Worm (Caenorhabditis elegans) whole organism, mixed stage, embryonic: Measurements from ENCODE around the gene C44C11.6.

Experiments
- M03D4.4 ChIP-seq: sonication (generic microtip); optimal IDR thresholded peaks from 2 replicates; lab custom pipeline; 2017; ENCODE audit warnings: mild to moderate bottlenecking, missing genetic modification characterization, missing compliant biosample characterization
- lin-13 ChIP-seq: fragments of 150-350 bp; optimal IDR thresholded peaks from 2 replicates; lab custom pipeline; 2014; ENCODE audit warnings: missing biosample characterization, missing genetic modification characterization
- mab-5 ChIP-seq: fragments of 150-350 bp; optimal IDR thresholded peaks from 2 replicates; lab custom pipeline; 2014; ENCODE audit warnings: missing biosample characterization, missing genetic modification characterization
- mep-1 ChIP-seq: fragments of 150-350 bp; optimal IDR thresholded peaks from 2 replicates; lab custom pipeline; 2017; ENCODE audit warnings: missing biosample characterization, missing genetic modification reagents, missing genetic modification characterization, inconsistent platforms
- nhr-12 ChIP-seq: fragments of 150-350 bp; optimal IDR thresholded peaks from 2 replicates; lab custom pipeline; 2014; ENCODE audit warnings: missing biosample characterization, missing genetic modification characterization
- nhr-237 ChIP-seq: fragments of 150-350 bp; optimal IDR thresholded peaks from 2 replicates; lab custom pipeline; 2014; ENCODE audit warnings: missing biosample characterization, missing genetic modification characterization
- nhr-28 ChIP-seq: fragments of 150-350 bp; optimal IDR thresholded peaks from 2 replicates; lab custom pipeline; 2014; ENCODE audit warnings: missing biosample characterization, missing genetic modification characterization
- pha-4 ChIP-seq: fragments of 150-350 bp; optimal IDR thresholded peaks from 2 replicates; lab custom pipeline; 2018; ENCODE audit warnings: missing biosample characterization, missing genetic modification reagents, missing genetic modification characterization
- sem-2 ChIP-seq: fragments of 200-800 bp; sonication (Bioruptor generic); optimal IDR thresholded peaks from 2 replicates; lab custom pipeline; 2018; ENCODE audit warnings: mild to moderate bottlenecking, missing genetic modification characterization, missing compliant biosample characterization
- snpc-4 ChIP-seq: fragments of 150-350 bp; optimal IDR thresholded peaks from 2 replicates; lab custom pipeline; 2014; ENCODE audit warnings: missing biosample characterization, missing genetic modification characterization
- unc-39 ChIP-seq: fragments of 150-350 bp; optimal IDR thresholded peaks from 2 replicates; lab custom pipeline; 2014; ENCODE audit warnings: missing biosample characterization, missing genetic modification characterization
- unc-62 ChIP-seq: fragments of 150-350 bp; optimal IDR thresholded peaks from 2 replicates; lab custom pipeline; 2014; ENCODE audit warnings: missing biosample characterization, missing genetic modification reagents, missing genetic modification characterization
- ztf-11 ChIP-seq: fragments of 150-350 bp; optimal IDR thresholded peaks from 2 replicates; lab custom pipeline; 2014; ENCODE audit warnings: missing biosample characterization, missing genetic modification characterization

ce11 chrII:12309614-12310013 is 35.0 kb upstream of the C44C11.6 start, which contains the start of gene C50E10.2:
- TF ChIP-seq sem-2 (no peak), M03D4.4 (tag; lab: Kevin White, UChicago) (no peak), mep-1 (no peak), unc-39 (tag; lab: Kevin White, UChicago) (no peak), snpc-4 (tag; lab: Kevin White, UChicago) (no peak), unc-62 (GFP tag; lab: Kevin White, UChicago) (no peak), mab-5 (tag; lab: Kevin White, UChicago) (no peak), nhr-12 (no peak), lin-13 (no peak), pha-4 (tag; lab: Kevin White, UChicago) (no peak), nhr-28 (tag; lab: Kevin White, UChicago) (no peak), nhr-237 (tag; lab: Kevin White, UChicago) (no peak), ztf-11 (tag; lab: Kevin White, UChicago) (no peak)
